Worm (Caenorhabditis elegans) whole organism, midembryonic: ENCODE results near the gene gst-11.

Source experiments
- T22C8.4 ChIP-seq: fragments of 200-800 bp; sonication (Bioruptor generic); IDR thresholded peaks from 2 replicates; pipeline ENCODE4 v1.3.6; 2022; ENCODE audit warnings: missing genetic modification characterization, missing compliant biosample characterization
- cog-1 ChIP-seq: sonication (generic microtip); optimal IDR thresholded peaks from 2 replicates; lab custom pipeline; 2016; ENCODE audit warnings: missing genetic modification characterization, missing compliant biosample characterization
- flt-1 ChIP-seq: fragments of 200-800 bp; sonication (Bioruptor generic); IDR thresholded peaks from 2 replicates; pipeline ENCODE4 v1.3.6; 2022; ENCODE audit warnings: missing genetic modification characterization, missing compliant biosample characterization
- klf-2 ChIP-seq: fragments of 200-800 bp; sonication (Bioruptor generic); conservative IDR thresholded peaks from 2 replicates; pipeline ENCODE4 v1.3.6; 2022; ENCODE audit warnings: missing genetic modification reagents, missing genetic modification characterization, missing compliant biosample characterization
- med-1 ChIP-seq: sonication (generic microtip); optimal IDR thresholded peaks from 2 replicates; lab custom pipeline; 2017; ENCODE audit warnings: missing genetic modification characterization, mild to moderate bottlenecking, missing compliant biosample characterization, antibody characterized with exemption, missing genetic modification reagents; ENCODE audit not compliant: insufficient read depth
- ref-1 ChIP-seq: fragments of 200-800 bp; sonication (Bioruptor generic); conservative IDR thresholded peaks from 2 replicates; pipeline ENCODE4 v1.3.6; 2022; ENCODE audit warnings: missing genetic modification reagents, missing genetic modification characterization, missing compliant biosample characterization
- tab-1 ChIP-seq: fragments of 200-800 bp; sonication (Bioruptor generic); IDR thresholded peaks from 2 replicates; pipeline ENCODE4 v1.3.6; 2022; ENCODE audit warnings: missing genetic modification characterization, missing compliant biosample characterization
- ztf-23 ChIP-seq: fragments of 200-800 bp; sonication (Bioruptor generic); IDR thresholded peaks from 2 replicates; pipeline ENCODE4 v1.3.6; 2022; ENCODE audit warnings: missing genetic modification reagents, missing genetic modification characterization, missing compliant biosample characterization
- ztf-29 ChIP-seq: fragments of 200-800 bp; sonication (Bioruptor generic); IDR thresholded peaks from 2 replicates; pipeline ENCODE4 v1.3.6; 2022; ENCODE audit warnings: missing genetic modification reagents, missing genetic modification characterization, missing compliant biosample characterization

gst-11 gene

DNA sequence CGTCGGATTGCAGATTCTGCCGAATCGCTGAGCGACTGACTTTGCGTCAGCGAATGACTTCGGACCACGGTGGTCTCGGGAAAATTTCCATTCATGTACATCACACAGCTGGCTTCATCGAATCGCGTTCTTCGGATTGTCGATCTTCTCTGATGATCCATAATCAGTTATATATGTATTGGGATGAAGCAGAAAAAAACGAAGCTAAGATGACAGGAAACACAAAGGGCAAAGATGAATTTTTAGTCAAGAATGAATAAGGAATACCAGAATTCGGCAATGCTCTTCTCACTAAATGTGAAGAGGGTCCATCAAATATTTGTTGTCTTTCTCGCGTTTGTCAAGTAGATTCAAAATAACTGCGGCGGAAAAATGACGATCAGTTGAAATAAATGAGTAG, 16.3 kb downstream of the gst-11 start, which contains the start of gene del-9:
Gene del-9, minus strand, starts transcription at position 101 of the 400 bp plus-strand sequence.
- TF ChIP-seq ref-1 (GFP tag; lab: Robert Waterston, UW) (no peak), ztf-23 (no peak), flt-1 (GFP tag; lab: Robert Waterston, UW) (no peak), klf-2 (no peak), ztf-29 (GFP tag; lab: Robert Waterston, UW) (no peak), T22C8.4 (GFP tag; lab: Robert Waterston, UW) (no peak), tab-1 (no peak), med-1 (GFP tag; lab: Kevin White, UChicago) (no peak), cog-1 (tag; lab: Kevin White, UChicago) (no peak)

DNA sequence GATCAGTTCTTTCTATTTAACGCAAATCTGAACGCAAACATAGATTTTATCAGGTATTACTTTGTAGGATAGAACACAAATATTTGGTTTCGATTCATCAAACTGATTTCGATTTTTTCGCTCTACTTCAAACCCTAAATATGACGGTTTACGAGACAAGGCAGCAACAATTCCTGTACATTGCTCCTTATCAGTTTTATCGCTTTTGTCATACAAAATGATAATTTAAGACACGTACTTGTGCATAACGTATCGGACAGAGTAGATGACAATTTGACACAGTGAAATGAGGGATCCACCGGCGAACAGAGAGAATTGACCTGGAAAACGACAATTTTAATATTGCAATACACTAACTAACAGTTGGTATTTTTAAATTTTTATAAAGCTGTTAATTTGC, 19.9 kb downstream of the gst-11 start:
- no peak for TF ChIP-seq T22C8.4 (GFP tag; lab: Robert Waterston, UW)
- TF ChIP-seq ref-1 (GFP tag; lab: Robert Waterston, UW): no peak
- TF ChIP-seq ztf-23: no peak
- no peak for TF ChIP-seq tab-1
- TF ChIP-seq cog-1 (tag; lab: Kevin White, UChicago): no peak
- no peak for TF ChIP-seq klf-2
- no peak for TF ChIP-seq med-1 (GFP tag; lab: Kevin White, UChicago)
- no peak for TF ChIP-seq flt-1 (GFP tag; lab: Robert Waterston, UW)
- no peak for TF ChIP-seq ztf-29 (GFP tag; lab: Robert Waterston, UW)

DNA sequence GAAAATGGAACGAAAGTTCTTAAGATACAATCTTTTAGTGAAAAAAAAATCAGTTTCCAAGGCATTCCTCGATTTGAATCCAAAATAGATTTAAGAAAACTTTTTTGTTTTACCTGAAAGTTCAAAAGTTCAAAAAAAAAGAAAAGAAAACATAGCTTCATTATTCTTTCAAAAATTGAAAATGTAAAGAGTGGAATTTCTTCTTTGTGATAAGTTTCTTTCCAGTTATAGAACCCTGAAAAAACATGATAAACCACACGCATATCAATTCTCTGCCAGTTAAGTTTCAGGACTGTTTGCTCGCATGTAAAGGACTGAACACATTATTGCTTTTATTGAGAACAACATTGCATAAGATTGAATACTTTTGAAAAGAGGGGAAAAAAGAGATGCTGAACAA, 21.8 kb downstream of the gst-11 start:
- TF ChIP-seq klf-2 (no peak), ref-1 (GFP tag; lab: Robert Waterston, UW) (no peak), med-1 (GFP tag; lab: Kevin White, UChicago) (no peak), T22C8.4 (GFP tag; lab: Robert Waterston, UW) (no peak), cog-1 (tag; lab: Kevin White, UChicago) (no peak), flt-1 (GFP tag; lab: Robert Waterston, UW) (no peak), ztf-29 (GFP tag; lab: Robert Waterston, UW) (no peak), ztf-23 (no peak), tab-1 (no peak)

DNA sequence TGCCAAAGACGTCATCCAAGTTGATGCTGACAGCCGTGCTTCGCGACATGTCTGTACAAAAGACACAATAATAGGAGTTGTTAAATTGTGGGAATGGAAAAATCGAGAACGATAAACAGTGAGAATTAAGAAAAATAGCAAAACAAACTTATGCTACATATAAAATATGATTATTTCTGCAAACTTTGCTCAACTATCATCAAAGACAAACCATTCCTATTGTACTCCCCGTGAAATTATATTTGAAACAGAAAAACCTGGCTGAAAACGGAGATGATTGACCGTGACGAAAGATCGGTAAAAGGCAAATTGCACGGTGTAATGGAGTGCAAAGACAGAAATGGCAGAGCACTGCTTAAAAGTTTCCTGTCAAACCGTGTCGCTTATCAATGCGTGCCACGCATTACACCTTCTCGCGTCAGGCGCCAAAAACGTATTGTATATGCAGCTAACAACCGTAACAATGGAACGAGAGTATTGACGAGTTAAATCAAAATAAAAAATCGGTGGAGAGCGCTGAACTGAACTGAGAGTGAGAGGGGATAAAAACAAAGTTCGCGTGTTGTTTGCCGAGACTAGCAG, 22.4 kb downstream of the gst-11 start, which contains the start of gene C18B2.5:
Gene C18B2.5, minus strand, starts transcription at position 51 of the 582 bp plus-strand sequence.
- TF ChIP-seq med-1 (GFP tag; lab: Kevin White, UChicago) (no peak), cog-1 (tag; lab: Kevin White, UChicago) (no peak), klf-2 (no peak), ref-1 (GFP tag; lab: Robert Waterston, UW) (no peak), tab-1 (no peak), T22C8.4 (GFP tag; lab: Robert Waterston, UW) (no peak), ztf-23 (no peak), flt-1 (GFP tag; lab: Robert Waterston, UW) (no peak), ztf-29 (GFP tag; lab: Robert Waterston, UW) (no peak)

DNA sequence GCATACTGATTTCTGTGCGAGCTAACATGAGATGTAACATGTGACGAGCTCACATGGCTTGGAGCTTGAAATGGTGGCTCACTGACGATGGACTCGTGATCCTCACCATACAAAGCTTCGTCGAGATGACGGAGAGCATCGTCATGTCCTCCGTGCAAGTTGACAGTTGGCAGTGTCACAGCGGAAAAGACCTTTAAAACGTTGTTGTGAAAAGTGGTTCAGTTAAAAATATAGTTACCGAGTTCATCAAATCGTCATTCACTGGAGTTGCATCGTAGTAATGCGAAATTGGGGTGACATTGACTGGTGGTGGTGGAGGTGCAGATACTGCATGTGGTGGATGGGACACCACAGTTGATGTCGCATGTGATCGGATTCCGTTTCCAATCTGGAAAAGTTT, 23.1 kb downstream of the gst-11 start:
- TF ChIP-seq tab-1 (no peak), T22C8.4 (GFP tag; lab: Robert Waterston, UW) (no peak), klf-2 (no peak), ztf-23 (no peak), flt-1 (GFP tag; lab: Robert Waterston, UW) (no peak), ref-1 (GFP tag; lab: Robert Waterston, UW) (no peak), cog-1 (tag; lab: Kevin White, UChicago) (no peak), ztf-29 (GFP tag; lab: Robert Waterston, UW) (no peak), med-1 (GFP tag; lab: Kevin White, UChicago) (no peak)

DNA sequence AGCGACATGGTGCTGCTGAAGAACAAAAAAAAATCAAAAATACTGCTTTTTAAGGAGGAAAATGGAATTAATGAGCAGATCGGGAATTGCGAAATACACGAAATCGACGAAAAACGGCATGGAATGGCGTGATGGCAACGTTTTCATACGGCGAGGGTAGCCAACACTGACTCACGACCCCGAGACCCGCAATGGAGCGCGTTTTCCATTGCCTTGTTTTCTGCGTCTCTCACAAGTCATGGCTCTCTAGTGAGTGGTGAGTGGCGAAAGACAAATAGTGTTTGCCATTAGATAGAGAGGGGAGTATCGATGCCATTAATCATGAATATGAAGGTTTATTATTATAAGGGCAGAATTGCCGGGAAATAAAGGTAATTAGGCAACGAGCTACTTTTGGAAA, 27.8 kb downstream of the gst-11 start, which contains the start of gene C18B2.4:
Gene C18B2.4, minus strand, starts transcription at position 15 of the 400 bp plus-strand sequence.
- TF ChIP-seq ztf-29 (GFP tag; lab: Robert Waterston, UW) (no peak), med-1 (GFP tag; lab: Kevin White, UChicago) (no peak), T22C8.4 (GFP tag; lab: Robert Waterston, UW) (no peak), flt-1 (GFP tag; lab: Robert Waterston, UW) (no peak), cog-1 (tag; lab: Kevin White, UChicago) (peak; percentile 76), klf-2 (no peak), tab-1 (0 out of 2 replicates have a peak, but pooled peaks have one; percentile 32), ztf-23 (no peak), ref-1 (GFP tag; lab: Robert Waterston, UW) (no peak)

DNA sequence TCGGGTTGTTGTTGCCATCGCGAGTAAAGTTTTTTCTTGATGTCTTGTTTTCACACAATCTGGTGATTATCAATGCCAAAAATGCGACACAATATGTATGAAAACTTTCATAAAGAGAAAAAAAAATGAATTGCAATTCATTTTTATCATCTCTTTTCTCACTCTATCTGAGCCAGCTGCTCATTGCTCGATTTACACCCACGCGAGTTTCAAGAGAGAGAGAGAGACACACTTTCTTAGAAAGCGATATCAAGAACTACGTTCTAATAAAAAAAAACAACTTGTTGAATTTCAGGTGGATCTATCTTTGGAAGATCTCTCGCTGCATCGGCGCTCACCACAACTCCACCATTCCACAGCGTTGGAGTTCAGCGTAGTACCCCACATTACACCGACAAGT, 30.9 kb downstream of the gst-11 start:
- TF ChIP-seq tab-1 (no peak), ref-1 (GFP tag; lab: Robert Waterston, UW) (no peak), klf-2 (no peak), T22C8.4 (GFP tag; lab: Robert Waterston, UW) (no peak), cog-1 (tag; lab: Kevin White, UChicago) (no peak), ztf-23 (no peak), flt-1 (GFP tag; lab: Robert Waterston, UW) (no peak), ztf-29 (GFP tag; lab: Robert Waterston, UW) (no peak), med-1 (GFP tag; lab: Kevin White, UChicago) (no peak)

DNA sequence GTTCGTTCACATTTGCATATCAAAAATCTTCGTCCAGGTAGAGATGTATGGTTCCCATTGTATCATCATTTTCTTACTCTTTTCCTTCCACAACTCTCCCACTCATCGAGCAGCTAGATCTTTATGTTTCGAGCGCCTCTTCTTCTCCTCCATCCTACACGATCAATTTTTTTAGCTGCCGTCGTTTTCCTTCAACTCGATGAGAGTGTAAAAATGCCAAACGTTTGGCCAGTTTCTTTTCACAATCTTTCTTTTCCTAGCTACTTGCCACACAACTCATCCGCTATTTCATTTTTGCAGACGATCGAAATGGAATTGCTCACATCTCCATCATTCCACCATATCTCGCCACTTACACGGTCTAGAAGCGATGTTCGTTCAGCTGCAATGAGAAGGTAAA, 32.0 kb downstream of the gst-11 start, which contains the start of gene C18B2.3:
Gene C18B2.3, plus strand, starts transcription at position 301 of the 400 bp plus-strand sequence.
- TF ChIP-seq med-1 (GFP tag; lab: Kevin White, UChicago) (no peak), ztf-29 (GFP tag; lab: Robert Waterston, UW) (no peak), ztf-23 (no peak), flt-1 (GFP tag; lab: Robert Waterston, UW) (no peak), ref-1 (GFP tag; lab: Robert Waterston, UW) (no peak), cog-1 (tag; lab: Kevin White, UChicago) (no peak), klf-2 (no peak), T22C8.4 (GFP tag; lab: Robert Waterston, UW) (no peak), tab-1 (no peak)

DNA sequence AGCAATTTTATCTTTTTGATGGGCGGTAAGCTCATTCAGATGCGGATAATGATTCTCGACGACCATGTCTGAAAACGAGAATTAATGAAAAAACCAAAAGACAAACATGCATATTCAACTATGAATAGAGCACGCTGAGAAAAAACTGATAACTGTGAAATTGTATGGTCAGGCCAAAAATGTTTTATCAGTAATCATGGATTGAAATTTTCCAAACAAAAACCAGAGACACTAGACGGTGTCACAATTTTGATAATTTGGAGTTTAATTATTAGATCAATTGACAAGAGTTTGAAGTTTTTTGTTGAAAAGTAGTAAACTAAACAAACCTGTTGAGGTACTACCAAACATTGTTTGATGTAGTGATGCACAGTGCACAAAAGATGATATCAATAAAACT, 33.2 kb downstream of the gst-11 start, which contains the start of gene cgr-1:
Gene cgr-1, minus strand, starts transcription at position 68 of the 400 bp plus-strand sequence.
- TF ChIP-seq ref-1 (GFP tag; lab: Robert Waterston, UW): no peak
- TF ChIP-seq flt-1 (GFP tag; lab: Robert Waterston, UW): no peak
- no peak for TF ChIP-seq ztf-29 (GFP tag; lab: Robert Waterston, UW)
- TF ChIP-seq cog-1 (tag; lab: Kevin White, UChicago): no peak
- no peak for TF ChIP-seq T22C8.4 (GFP tag; lab: Robert Waterston, UW)
- TF ChIP-seq tab-1: no peak
- TF ChIP-seq ztf-23: no peak
- TF ChIP-seq med-1 (GFP tag; lab: Kevin White, UChicago): no peak
- no peak for TF ChIP-seq klf-2
